Fruit fly (Drosophila melanogaster) whole organism, embryonic: Measurements from ENCODE around the gene stg1.
A peak's percentile ranks its signal among the peaks of the same experiment; 100 is the strongest.

Experiments used
- Adf1 ChIP-seq: fragments of 200-800 bp; sonication (Bioruptor generic); IDR thresholded peaks from 2 replicates; pipeline ENCODE4 v1.3.6; 2022; ENCODE audit warnings: missing biosample characterization, missing genetic modification characterization
- CG11398 ChIP-seq: fragments of 200-800 bp; sonication (Bioruptor generic); optimal IDR thresholded peaks from 2 replicates; lab custom pipeline; 2016; ENCODE audit warnings: missing biosample characterization, missing genetic modification characterization
- CG12391 ChIP-seq: fragments of 200-800 bp; sonication (Bioruptor generic); optimal IDR thresholded peaks from 3 replicates; lab custom pipeline; 2018; ENCODE audit warnings: missing biosample characterization, mild to moderate bottlenecking, missing genetic modification characterization, moderate library complexity
- CG12769 ChIP-seq: fragments of 200-800 bp; sonication (Bioruptor generic); optimal IDR thresholded peaks from 2 replicates; lab custom pipeline; 2019; ENCODE audit warnings: missing biosample characterization, mild to moderate bottlenecking, missing genetic modification characterization, moderate library complexity
- CG14860 ChIP-seq: fragments of 200-800 bp; sonication (Bioruptor generic); IDR thresholded peaks from 3 replicates; pipeline ENCODE4 v1.3.6; 2022; ENCODE audit warnings: missing biosample characterization, missing genetic modification characterization; ENCODE audit not compliant: partially characterized antibody
- CG17328 ChIP-seq: fragments of 200-800 bp; sonication (Bioruptor generic); IDR thresholded peaks from 2 replicates; pipeline ENCODE4 v1.3.6; 2022; ENCODE audit warnings: missing biosample characterization, missing genetic modification characterization
- CG17359 ChIP-seq: fragments of 200-800 bp; sonication (Bioruptor generic); optimal IDR thresholded peaks from 3 replicates; lab custom pipeline; 2018; ENCODE audit warnings: missing biosample characterization, mild to moderate bottlenecking, missing genetic modification characterization, moderate library complexity
- CG17385 ChIP-seq: fragments of 200-800 bp; sonication (Bioruptor generic); optimal IDR thresholded peaks from 3 replicates; lab custom pipeline; 2018; ENCODE audit warnings: missing biosample characterization, mild to moderate bottlenecking, missing genetic modification characterization
- CG17802 ChIP-seq: fragments of 200-800 bp; sonication (Bioruptor generic); optimal IDR thresholded peaks from 2 replicates; lab custom pipeline; 2018; ENCODE audit warnings: missing biosample characterization, mild to moderate bottlenecking, missing genetic modification characterization, moderate library complexity
- CG18011 ChIP-seq: fragments of 200-800 bp; sonication (Bioruptor generic); optimal IDR thresholded peaks from 2 replicates; lab custom pipeline; 2017; ENCODE audit warnings: missing biosample characterization, missing genetic modification characterization, mild to moderate bottlenecking, moderate library complexity, missing genotype
- CG2889 ChIP-seq: fragments of 200-800 bp; sonication (Bioruptor generic); IDR thresholded peaks from 3 replicates; pipeline ENCODE4 v1.3.6; 2022; ENCODE audit warnings: missing biosample characterization, missing genetic modification characterization
- CG30431 ChIP-seq: fragments of 200-800 bp; sonication (Bioruptor generic); optimal IDR thresholded peaks from 2 replicates; lab custom pipeline; 2017; ENCODE audit warnings: missing biosample characterization, missing genetic modification characterization
- CG31224 ChIP-seq: fragments of 200-800 bp; sonication (Bioruptor generic); IDR thresholded peaks from 2 replicates; pipeline ENCODE4 v1.3.6; 2022; ENCODE audit warnings: missing biosample characterization, missing genetic modification characterization
- CG34422 ChIP-seq: fragments of 200-800 bp; sonication (Bioruptor generic); IDR thresholded peaks from 3 replicates; pipeline ENCODE4 v1.3.6; 2022; ENCODE audit warnings: missing biosample characterization, missing genetic modification characterization
- CG3995 ChIP-seq: fragments of 200-800 bp; sonication (Bioruptor generic); optimal IDR thresholded peaks from 3 replicates; lab custom pipeline; 2016; ENCODE audit warnings: missing biosample characterization, missing genetic modification characterization
- CG4707 ChIP-seq: fragments of 200-800 bp; sonication (Bioruptor generic); optimal IDR thresholded peaks from 2 replicates; lab custom pipeline; 2018; ENCODE audit warnings: missing biosample characterization, mild to moderate bottlenecking, missing genetic modification characterization, moderate library complexity
- CG4820 ChIP-seq: fragments of 200-800 bp; sonication (Bioruptor generic); optimal IDR thresholded peaks from 3 replicates; lab custom pipeline; 2016; ENCODE audit warnings: missing biosample characterization, missing genetic modification characterization
- CG4854 ChIP-seq: fragments of 200-800 bp; sonication (Bioruptor generic); optimal IDR thresholded peaks from 2 replicates; lab custom pipeline; 2016; ENCODE audit warnings: missing biosample characterization, missing genetic modification characterization, inconsistent platforms
- CG5245 ChIP-seq: fragments of 200-800 bp; sonication (Bioruptor generic); optimal IDR thresholded peaks from 3 replicates; lab custom pipeline; 2016; ENCODE audit warnings: missing biosample characterization, missing genetic modification characterization
- CG7987 ChIP-seq: fragments of 200-800 bp; sonication (Bioruptor generic); optimal IDR thresholded peaks from 2 replicates; lab custom pipeline; 2018; ENCODE audit warnings: missing biosample characterization, mild to moderate bottlenecking, missing genetic modification characterization, moderate library complexity
- CG9932 ChIP-seq: fragments of 200-800 bp; sonication (Bioruptor generic); IDR thresholded peaks from 2 replicates; pipeline ENCODE4 v1.3.6; 2022; ENCODE audit warnings: missing biosample characterization, missing genetic modification characterization
- D19B ChIP-seq: fragments of 200-800 bp; sonication (Bioruptor generic); optimal IDR thresholded peaks from 2 replicates; lab custom pipeline; 2017; ENCODE audit warnings: missing biosample characterization, mild to moderate bottlenecking, missing genetic modification characterization
- Doc2 ChIP-seq: fragments of 200-800 bp; sonication (Bioruptor generic); IDR thresholded peaks from 2 replicates; pipeline ENCODE4 v1.3.6; 2022; ENCODE audit warnings: missing biosample characterization, missing genetic modification characterization
- Drgx ChIP-seq: fragments of 200-800 bp; sonication (Bioruptor generic); IDR thresholded peaks from 2 replicates; pipeline ENCODE4 v1.3.6; 2022; ENCODE audit warnings: missing biosample characterization, missing genetic modification characterization
- Fer3 ChIP-seq: fragments of 200-800 bp; sonication (Bioruptor generic); optimal IDR thresholded peaks from 2 replicates; lab custom pipeline; 2018; ENCODE audit warnings: missing biosample characterization, mild to moderate bottlenecking, missing genetic modification characterization, moderate library complexity
- MTF-1 ChIP-seq: fragments of 200-800 bp; sonication (Bioruptor generic); optimal IDR thresholded peaks from 2 replicates; lab custom pipeline; 2018; ENCODE audit warnings: missing biosample characterization, mild to moderate bottlenecking, missing genetic modification characterization, borderline replicate concordance
- Mes4 ChIP-seq: fragments of 200-800 bp; sonication (Bioruptor generic); optimal IDR thresholded peaks from 2 replicates; lab custom pipeline; 2016; ENCODE audit warnings: missing biosample characterization, missing genetic modification characterization
- NfI ChIP-seq: fragments of 200-800 bp; sonication (Bioruptor generic); optimal IDR thresholded peaks from 3 replicates; lab custom pipeline; 2018; ENCODE audit warnings: missing biosample characterization, mild to moderate bottlenecking, missing genetic modification characterization, moderate library complexity
- Sin3A ChIP-seq: fragments of >200 bp; optimal IDR thresholded peaks from 2 replicates; lab custom pipeline; 2018
- YL-1 ChIP-seq: fragments of 200-800 bp; sonication (Bioruptor generic); optimal IDR thresholded peaks from 3 replicates; lab custom pipeline; 2017; ENCODE audit warnings: missing biosample characterization, mild to moderate bottlenecking, missing genetic modification characterization
- abd-A ChIP-seq: fragments of 200-800 bp; sonication (Bioruptor generic); optimal IDR thresholded peaks from 3 replicates; lab custom pipeline; 2019; ENCODE audit warnings: missing biosample characterization, mild to moderate bottlenecking, missing genetic modification characterization, moderate library complexity
- chinmo ChIP-seq: fragments of 200-800 bp; sonication (Bioruptor generic); IDR thresholded peaks from 4 replicates; pipeline ENCODE4 v1.3.6; 2022; ENCODE audit warnings: missing biosample characterization, missing genetic modification characterization; ENCODE audit not compliant: partially characterized antibody
- ci ChIP-seq: fragments of 200-800 bp; sonication (Bioruptor generic); IDR thresholded peaks from 3 replicates; pipeline ENCODE4 v1.3.6; 2022; ENCODE audit warnings: missing biosample characterization, missing genetic modification characterization
- dpn ChIP-seq, 2 experiments: fragments of 200-800 bp; sonication (Bioruptor generic); optimal IDR thresholded peaks; 3 replicates each; lab custom pipeline; 2016; ENCODE audit warnings: missing biosample characterization in 2 of 2, missing genetic modification characterization in 2 of 2
- gcm ChIP-seq: fragments of 200-800 bp; sonication (Bioruptor generic); optimal IDR thresholded peaks from 2 replicates; lab custom pipeline; 2019; ENCODE audit warnings: missing biosample characterization, mild to moderate bottlenecking, missing genetic modification characterization, moderate library complexity
- gt ChIP-seq: fragments of 200-800 bp; sonication (Bioruptor generic); IDR thresholded peaks from 2 replicates; pipeline ENCODE4 v1.3.6; 2022; ENCODE audit warnings: missing biosample characterization, missing genetic modification characterization
- insv ChIP-seq, 2 experiments: fragments of 200-800 bp; sonication (Bioruptor generic); optimal IDR thresholded peaks; 3 replicates each; lab custom pipeline; 2016 to 2018; ENCODE audit warnings: missing biosample characterization in 2 of 2, missing genetic modification characterization in 2 of 2
- jing ChIP-seq: fragments of 200-800 bp; sonication (Bioruptor generic); optimal IDR thresholded peaks from 2 replicates; lab custom pipeline; 2018; ENCODE audit warnings: missing biosample characterization, mild to moderate bottlenecking, missing genetic modification characterization
- knrl ChIP-seq: fragments of 200-800 bp; sonication (Bioruptor generic); IDR thresholded peaks from 3 replicates; pipeline ENCODE4 v1.3.6; 2022; ENCODE audit warnings: missing biosample characterization, missing genetic modification characterization; ENCODE audit not compliant: partially characterized antibody
- lmd ChIP-seq: fragments of 200-800 bp; sonication (Bioruptor generic); IDR thresholded peaks from 2 replicates; pipeline ENCODE4 v1.3.6; 2022; ENCODE audit warnings: missing biosample characterization, missing genetic modification characterization
- maf-S ChIP-seq: fragments of 200-800 bp; sonication (Bioruptor generic); optimal IDR thresholded peaks from 2 replicates; lab custom pipeline; 2016; ENCODE audit warnings: missing biosample characterization, missing genetic modification characterization
- oc ChIP-seq: fragments of 200-800 bp; sonication (Bioruptor generic); optimal IDR thresholded peaks from 2 replicates; lab custom pipeline; 2018; ENCODE audit warnings: missing biosample characterization, mild to moderate bottlenecking, missing genetic modification characterization, moderate library complexity
- onecut ChIP-seq: fragments of 200-800 bp; sonication (Bioruptor generic); IDR thresholded peaks from 2 replicates; pipeline ENCODE4 v1.3.6; 2022; ENCODE audit warnings: missing biosample characterization, missing genetic modification characterization
- pita ChIP-seq: fragments of 200-800 bp; sonication (Bioruptor generic); optimal IDR thresholded peaks from 2 replicates; lab custom pipeline; 2017; ENCODE audit warnings: missing biosample characterization, mild to moderate bottlenecking, missing genetic modification characterization
- pum ChIP-seq: fragments of 200-800 bp; sonication (Bioruptor generic); optimal IDR thresholded peaks from 2 replicates; lab custom pipeline; 2016; ENCODE audit warnings: missing biosample characterization, missing genetic modification characterization
- repo ChIP-seq: fragments of 200-800 bp; sonication (Bioruptor generic); optimal IDR thresholded peaks from 2 replicates; lab custom pipeline; 2016; ENCODE audit warnings: missing biosample characterization, missing genetic modification characterization
- run ChIP-seq: fragments of 200-800 bp; sonication (Bioruptor generic); optimal IDR thresholded peaks from 3 replicates; lab custom pipeline; 2018; ENCODE audit warnings: missing biosample characterization, mild to moderate bottlenecking, missing genetic modification characterization
- schlank ChIP-seq: fragments of 200-800 bp; sonication (Bioruptor generic); optimal IDR thresholded peaks from 2 replicates; lab custom pipeline; 2018; ENCODE audit warnings: missing biosample characterization, mild to moderate bottlenecking, missing genetic modification characterization
- slp2 ChIP-seq: fragments of 200-800 bp; sonication (Bioruptor generic); optimal IDR thresholded peaks from 2 replicates; lab custom pipeline; 2016; ENCODE audit warnings: missing biosample characterization, missing genetic modification characterization

stg1 gene

DNA sequence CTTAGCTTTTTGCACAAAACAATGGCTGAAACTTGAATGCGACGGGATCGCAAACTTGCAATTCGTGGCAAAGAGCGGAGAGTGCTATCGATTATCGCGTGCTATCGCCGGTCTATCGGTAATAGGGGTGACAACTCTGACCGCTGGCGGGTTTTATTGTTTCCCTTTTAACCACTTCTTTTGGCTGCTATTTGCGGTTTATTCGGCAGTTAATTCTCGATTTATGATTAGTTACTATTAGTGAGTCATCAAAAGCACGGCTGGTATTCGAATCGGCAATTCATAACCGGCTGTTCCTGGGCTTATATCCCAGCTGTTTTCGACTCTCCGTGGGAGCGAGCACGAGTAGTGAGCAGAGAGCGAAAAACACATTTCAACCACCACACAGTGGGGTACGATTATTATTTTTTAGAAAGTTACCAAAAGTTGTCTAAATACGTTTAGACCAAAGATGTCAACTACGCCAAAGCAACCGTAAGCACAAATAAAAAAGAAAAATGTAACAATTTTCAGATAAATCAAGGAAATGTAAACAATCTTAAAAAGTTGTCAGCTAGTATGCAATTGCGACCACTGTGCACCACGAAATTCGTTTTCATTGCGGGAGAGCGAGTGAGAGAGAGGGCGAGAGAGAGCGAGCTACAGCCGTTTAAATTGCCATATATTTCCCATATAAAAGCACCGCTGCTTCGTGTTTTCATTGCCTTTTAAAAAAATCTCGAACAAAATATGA lies 39.6 kb upstream of the stg1 start, which contains the start of the genes Stt3A and bves (continued):
- TF ChIP-seq NfI (GFP tag; lab: Kevin White, UChicago), result peak; percentile 98
- TF ChIP-seq CG7987 (GFP tag; lab: Kevin White, UChicago), result peak; percentile 96
- TF ChIP-seq onecut (GFP tag; lab: Robert Waterston, UW), result peak; percentile 97
- peak; percentile 98 for TF ChIP-seq Fer3
- TF ChIP-seq CG11398 (GFP tag; lab: Kevin White, UChicago), result peak; percentile 99
- peak; percentile 92 for TF ChIP-seq D19B (GFP tag; lab: Kevin White, UChicago)
- TF ChIP-seq pum (GFP tag; lab: Kevin White, UChicago), result peak; percentile 98
- peak; percentile 99 for TF ChIP-seq CG12391 (tag; lab: Kevin White, UChicago)
- peak; percentile 99 for TF ChIP-seq gcm (GFP tag; lab: Kevin White, UChicago)
- TF ChIP-seq CG34422, result peak; percentile 98
- TF ChIP-seq CG9932, result peak; percentile 95
- TF ChIP-seq CG12769, result peak; percentile 97
- TF ChIP-seq maf-S (GFP tag; lab: Kevin White, UChicago), result peak; percentile 98
- TF ChIP-seq knrl (GFP tag; lab: Robert Waterston, UW), result peak; percentile 64; the same call in 2 of the 3 replicates
- peak; percentile 99 for TF ChIP-seq ci
- TF ChIP-seq CG2889 (GFP tag; lab: Robert Waterston, UW), result peak; percentile 96
- TF ChIP-seq Drgx (GFP tag; lab: Robert Waterston, UW), result peak; percentile 98
- peak; percentile 96 for TF ChIP-seq CG5245 (GFP tag; lab: Kevin White, UChicago)
- peak; percentile 79 for TF ChIP-seq CG14860
- peak; percentile 98 for TF ChIP-seq dpn (GFP tag; optimal IDR thresholded peaks at IDR 0.05; lab: Kevin White, UChicago)
- TF ChIP-seq chinmo (GFP tag; lab: Robert Waterston, UW), result peak; percentile 75; the same call in 1 of the 4 replicates
- TF ChIP-seq gt (GFP tag; lab: Robert Waterston, UW), result peak; percentile 90
- peak; percentile 98 for TF ChIP-seq oc (tag; lab: Kevin White, UChicago)
- TF ChIP-seq CG17385 (GFP tag; lab: Kevin White, UChicago), result peak; percentile 97
- peak; percentile 97 for TF ChIP-seq CG30431
- peak; percentile 96 for TF ChIP-seq CG4854
- peak; percentile 77 to 79 for TF ChIP-seq insv (GFP tag; optimal IDR thresholded peaks at IDR 0.05; lab: Kevin White, UChicago)
- TF ChIP-seq CG4820 (GFP tag; lab: Kevin White, UChicago), result peak; percentile 97
- TF ChIP-seq lmd, result peak; percentile 97
- TF ChIP-seq CG17802 (tag; lab: Kevin White, UChicago), result peak; percentile 89
- TF ChIP-seq Doc2 (GFP tag; lab: Robert Waterston, UW), result peak; percentile 87
- TF ChIP-seq CG17359 (tag; lab: Kevin White, UChicago), result peak; percentile 99
- peak; percentile 91 for TF ChIP-seq CG18011 (GFP tag; lab: Kevin White, UChicago)
- peak; percentile 99 for TF ChIP-seq CG17328
- peak; percentile 97 for TF ChIP-seq schlank (tag; lab: Kevin White, UChicago)
- TF ChIP-seq CG31224 (GFP tag; lab: Robert Waterston, UW), result peak; percentile 92
- TF ChIP-seq abd-A (tag; lab: Kevin White, UChicago), result peak; percentile 93
- peak; percentile 98 for TF ChIP-seq Mes4
- peak; percentile 97 for TF ChIP-seq MTF-1 (GFP tag; lab: Kevin White, UChicago)
- no peak for TF ChIP-seq pita (GFP tag; lab: Kevin White, UChicago)
- TF ChIP-seq YL-1 (GFP tag; lab: Kevin White, UChicago), result peak; percentile 98
- peak; percentile 98 for TF ChIP-seq repo (GFP tag; lab: Kevin White, UChicago)
- peak; percentile 86 for TF ChIP-seq Adf1 (GFP tag; lab: Robert Waterston, UW)
- peak; percentile 95 for TF ChIP-seq slp2 (GFP tag; lab: Kevin White, UChicago)
- peak; percentile 66 for TF ChIP-seq CG3995 (GFP tag; lab: Kevin White, UChicago)
- peak; percentile 96 for TF ChIP-seq jing
- peak; percentile 100 for TF ChIP-seq CG4707
- TF ChIP-seq Sin3A (lab: Kevin White, UChicago), result no peak
- peak; percentile 98 for TF ChIP-seq run
